Fruit fly (Drosophila melanogaster) whole organism, embryonic: Measurements from ENCODE around the gene ZnT63C.

Experiments used
- BEAF-32 ChIP-seq: fragments of 200-800 bp; sonication (Bioruptor generic); optimal IDR thresholded peaks from 3 replicates; lab custom pipeline; 2017; ENCODE audit warnings: missing biosample characterization, missing genetic modification characterization, mild to moderate bottlenecking, moderate library complexity, missing genetic modification reagents
- CG14710 ChIP-seq: fragments of 200-800 bp; sonication (Bioruptor generic); optimal IDR thresholded peaks from 3 replicates; lab custom pipeline; 2019; ENCODE audit warnings: missing biosample characterization, mild to moderate bottlenecking, missing genetic modification characterization, moderate library complexity
- CG14860 ChIP-seq: fragments of 200-800 bp; sonication (Bioruptor generic); IDR thresholded peaks from 3 replicates; pipeline ENCODE4 v1.3.6; 2022; ENCODE audit warnings: missing biosample characterization, missing genetic modification characterization; ENCODE audit not compliant: partially characterized antibody
- CG15514 ChIP-seq: fragments of 200-800 bp; sonication (Bioruptor generic); optimal IDR thresholded peaks from 3 replicates; lab custom pipeline; 2017; ENCODE audit warnings: missing biosample characterization, missing genetic modification characterization, mild to moderate bottlenecking, moderate library complexity, missing genetic modification reagents
- CG1603 ChIP-seq: fragments of 200-800 bp; sonication (Bioruptor generic); optimal IDR thresholded peaks from 2 replicates; lab custom pipeline; 2019; ENCODE audit warnings: missing biosample characterization, mild to moderate bottlenecking, missing genetic modification characterization, moderate library complexity
- CG17829 ChIP-seq: fragments of 200-800 bp; optimal IDR thresholded peaks from 2 replicates; lab custom pipeline; 2019; ENCODE audit warnings: missing biosample characterization, mild to moderate bottlenecking, missing genetic modification characterization, moderate library complexity
- CG18011 ChIP-seq: fragments of 200-800 bp; sonication (Bioruptor generic); optimal IDR thresholded peaks from 2 replicates; lab custom pipeline; 2017; ENCODE audit warnings: missing biosample characterization, missing genetic modification characterization, mild to moderate bottlenecking, moderate library complexity, missing genotype
- CG18764 ChIP-seq: fragments of 200-800 bp; sonication (Bioruptor generic); optimal IDR thresholded peaks from 3 replicates; lab custom pipeline; 2016; ENCODE audit warnings: missing biosample characterization, missing genetic modification characterization
- CG2120 ChIP-seq: fragments of 200-800 bp; sonication (Bioruptor generic); optimal IDR thresholded peaks from 3 replicates; lab custom pipeline; 2016; ENCODE audit warnings: missing biosample characterization, missing genetic modification characterization
- CG4617 ChIP-seq: fragments of 200-800 bp; sonication (Bioruptor generic); optimal IDR thresholded peaks from 3 replicates; lab custom pipeline; 2016; ENCODE audit warnings: missing biosample characterization, missing genetic modification characterization, borderline replicate concordance
- Doc3 ChIP-seq: fragments of 200-800 bp; sonication (Bioruptor generic); IDR thresholded peaks from 3 replicates; pipeline ENCODE4 v1.3.6; 2022; ENCODE audit warnings: missing biosample characterization, missing genetic modification characterization; ENCODE audit not compliant: partially characterized antibody
- Dp ChIP-seq: fragments of 200-800 bp; sonication (Bioruptor generic); optimal IDR thresholded peaks from 2 replicates; lab custom pipeline; 2018; ENCODE audit warnings: missing biosample characterization, mild to moderate bottlenecking, missing genetic modification characterization, moderate library complexity
- Dref ChIP-seq: fragments of 200-800 bp; sonication (Bioruptor generic); IDR thresholded peaks from 2 replicates; pipeline ENCODE4 v1.3.6; 2022; ENCODE audit warnings: missing biosample characterization, missing genetic modification characterization
- E2f2 ChIP-seq: fragments of 200-800 bp; sonication (Bioruptor generic); IDR thresholded peaks from 2 replicates; pipeline ENCODE4 v1.3.6; 2022; ENCODE audit warnings: missing biosample characterization, missing genetic modification characterization
- Ets65A ChIP-seq: fragments of 200-800 bp; sonication (Bioruptor generic); peaks from one replicate; lab custom pipeline; 2016; ENCODE audit warnings: missing biosample characterization, missing genetic modification characterization
- HLH4C ChIP-seq: fragments of 200-800 bp; sonication (Bioruptor generic); IDR thresholded peaks from 3 replicates; pipeline ENCODE4 v1.3.6; 2022; ENCODE audit warnings: missing biosample characterization, missing genetic modification characterization; ENCODE audit not compliant: partially characterized antibody
- Hmr ChIP-seq: fragments of 200-800 bp; sonication (Bioruptor generic); optimal IDR thresholded peaks from 3 replicates; lab custom pipeline; 2017; ENCODE audit warnings: mild to moderate bottlenecking, missing biosample characterization, missing genetic modification reagents, missing genetic modification characterization
- Hr3 ChIP-seq: fragments of 200-800 bp; sonication (Bioruptor generic); optimal IDR thresholded peaks from 3 replicates; lab custom pipeline; 2016; ENCODE audit warnings: missing biosample characterization, missing genetic modification characterization
- MESR4 ChIP-seq: fragments of 200-800 bp; sonication (Bioruptor generic); optimal IDR thresholded peaks from 2 replicates; lab custom pipeline; 2018; ENCODE audit warnings: missing biosample characterization, mild to moderate bottlenecking, missing genetic modification characterization, moderate library complexity
- Med ChIP-seq: fragments of 200-800 bp; sonication (Bioruptor generic); peaks from one replicate; lab custom pipeline; 2016; ENCODE audit warnings: missing biosample characterization, missing genetic modification characterization, mild to moderate bottlenecking, inconsistent platforms, moderate library complexity
- Myb ChIP-seq: fragments of 200-800 bp; sonication (Bioruptor generic); optimal IDR thresholded peaks from 2 replicates; lab custom pipeline; 2016; ENCODE audit warnings: missing biosample characterization, missing genetic modification characterization
- Oli ChIP-seq: fragments of 200-800 bp; sonication (Bioruptor generic); optimal IDR thresholded peaks from 2 replicates; lab custom pipeline; 2018; ENCODE audit warnings: missing biosample characterization, mild to moderate bottlenecking, missing genetic modification characterization, moderate library complexity
- Scr ChIP-seq: fragments of 200-800 bp; sonication (Bioruptor generic); IDR thresholded peaks from 2 replicates; pipeline ENCODE4 v1.3.6; 2022; ENCODE audit warnings: missing biosample characterization, missing genetic modification characterization; ENCODE audit not compliant: partially characterized antibody
- Sry-δ ChIP-seq: fragments of 200-800 bp; sonication (Bioruptor generic); optimal IDR thresholded peaks from 2 replicates; lab custom pipeline; 2016; ENCODE audit warnings: missing biosample characterization, missing genetic modification characterization
- Trl ChIP-seq, 3 experiments: fragments of >200 bp in 2 of 3; fragments of 200-800 bp in 1 of 3; sonication (Bioruptor generic) in 1 of 3; optimal IDR thresholded peaks; 2 replicates in 1 of 3; 3 replicates in 2 of 3; lab custom pipeline; 2016 to 2017; ENCODE audit warnings: missing biosample characterization in 1 of 3, missing genetic modification characterization in 1 of 3
- Xbp1 ChIP-seq: fragments of 200-800 bp; sonication (Bioruptor generic); optimal IDR thresholded peaks from 3 replicates; lab custom pipeline; 2016; ENCODE audit warnings: missing biosample characterization, mild to moderate bottlenecking, missing genetic modification characterization
- bbx ChIP-seq: fragments of 200-800 bp; sonication (Bioruptor generic); IDR thresholded peaks from 2 replicates; pipeline ENCODE4 v1.3.6; 2022; ENCODE audit warnings: missing biosample characterization, missing genetic modification characterization; ENCODE audit not compliant: partially characterized antibody
- chm ChIP-seq: fragments of 200-800 bp; sonication (Bioruptor generic); IDR thresholded peaks from 2 replicates; pipeline ENCODE4 v1.3.6; 2022; ENCODE audit warnings: missing biosample characterization, missing genetic modification characterization
- corto ChIP-seq: fragments of 200-800 bp; sonication (Bioruptor generic); optimal IDR thresholded peaks from 2 replicates; lab custom pipeline; 2016; ENCODE audit warnings: missing biosample characterization, mild to moderate bottlenecking, missing genetic modification characterization, moderate library complexity
- dimm ChIP-seq: fragments of 200-800 bp; sonication (Bioruptor generic); IDR thresholded peaks from 2 replicates; pipeline ENCODE4 v1.3.6; 2022; ENCODE audit warnings: missing biosample characterization, missing genetic modification characterization
- esg ChIP-seq: fragments of 200-800 bp; sonication (Bioruptor generic); conservative IDR thresholded peaks from 2 replicates; pipeline ENCODE4 v1.3.6; 2022; ENCODE audit warnings: missing biosample characterization, missing genetic modification characterization
- grau ChIP-seq: fragments of 200-800 bp; optimal IDR thresholded peaks from 3 replicates; lab custom pipeline; 2019; ENCODE audit warnings: missing biosample characterization, mild to moderate bottlenecking, missing genetic modification characterization, moderate library complexity
- hbn ChIP-seq: fragments of 200-800 bp; sonication (Bioruptor generic); IDR thresholded peaks from 2 replicates; pipeline ENCODE4 v1.3.6; 2022; ENCODE audit warnings: missing biosample characterization, missing genetic modification characterization; ENCODE audit not compliant: partially characterized antibody
- her ChIP-seq: fragments of 200-800 bp; sonication (Bioruptor generic); optimal IDR thresholded peaks from 2 replicates; lab custom pipeline; 2016; ENCODE audit warnings: missing biosample characterization, missing genetic modification characterization
- insv ChIP-seq, 2 experiments: fragments of 200-800 bp; sonication (Bioruptor generic); optimal IDR thresholded peaks; 3 replicates each; lab custom pipeline; 2016 to 2018; ENCODE audit warnings: missing biosample characterization in 2 of 2, missing genetic modification characterization in 2 of 2
- inv ChIP-seq: fragments of 200-800 bp; sonication (Bioruptor generic); IDR thresholded peaks from 2 replicates; pipeline ENCODE4 v1.3.6; 2022; ENCODE audit warnings: missing biosample characterization, missing genetic modification characterization; ENCODE audit not compliant: partially characterized antibody
- kah ChIP-seq: fragments of 200-800 bp; sonication (Bioruptor generic); optimal IDR thresholded peaks from 2 replicates; lab custom pipeline; 2018; ENCODE audit warnings: missing biosample characterization, mild to moderate bottlenecking, missing genetic modification characterization
- knrl ChIP-seq: fragments of 200-800 bp; sonication (Bioruptor generic); IDR thresholded peaks from 3 replicates; pipeline ENCODE4 v1.3.6; 2022; ENCODE audit warnings: missing biosample characterization, missing genetic modification characterization; ENCODE audit not compliant: partially characterized antibody
- lilli ChIP-seq: fragments of 200-800 bp; sonication (Bioruptor generic); optimal IDR thresholded peaks from 3 replicates; lab custom pipeline; 2016; ENCODE audit warnings: missing biosample characterization, missing genetic modification characterization
- phol ChIP-seq: fragments of 200-800 bp; sonication (Bioruptor generic); optimal IDR thresholded peaks from 3 replicates; lab custom pipeline; 2018; ENCODE audit warnings: missing biosample characterization, mild to moderate bottlenecking, missing genetic modification characterization, moderate library complexity
- sens ChIP-seq: fragments of 200-800 bp; sonication (Bioruptor generic); peaks from one replicate; lab custom pipeline; 2016; ENCODE audit warnings: missing biosample characterization, missing genetic modification characterization
- slbo ChIP-seq: fragments of 200-800 bp; sonication (Bioruptor generic); IDR thresholded peaks from 2 replicates; pipeline ENCODE4 v1.3.6; 2022; ENCODE audit warnings: missing biosample characterization, missing genetic modification characterization
- sqz ChIP-seq: fragments of 200-800 bp; sonication (Bioruptor generic); optimal IDR thresholded peaks from 3 replicates; lab custom pipeline; 2018; ENCODE audit warnings: missing biosample characterization, mild to moderate bottlenecking, missing genetic modification characterization
- tin ChIP-seq: fragments of 200-800 bp; sonication (Bioruptor generic); optimal IDR thresholded peaks from 3 replicates; lab custom pipeline; 2016; ENCODE audit warnings: missing biosample characterization, missing genetic modification characterization
- trh ChIP-seq: fragments of 200-800 bp; sonication (Bioruptor generic); optimal IDR thresholded peaks from 2 replicates; lab custom pipeline; 2016; ENCODE audit warnings: missing biosample characterization, missing genetic modification characterization
- vvl ChIP-seq: fragments of 200-800 bp; sonication (Bioruptor generic); IDR thresholded peaks from 2 replicates; pipeline ENCODE4 v1.3.6; 2022; ENCODE audit warnings: missing biosample characterization, missing genetic modification characterization
- zen ChIP-seq: fragments of 200-800 bp; sonication (Bioruptor generic); optimal IDR thresholded peaks from 3 replicates; lab custom pipeline; 2018; ENCODE audit warnings: missing biosample characterization, mild to moderate bottlenecking, missing genetic modification characterization, moderate library complexity

The ZnT63C gene

dm6 chr3L:3329763-3330162 lies 26.3 kb downstream of the ZnT63C start, which contains the start of gene CG14961:
Gene CG14961, plus strand, starts transcription at chr3L:3330063.
- no peak for TF ChIP-seq chm (GFP tag; lab: Robert Waterston, UW)
- TF ChIP-seq sens (GFP tag; lab: Kevin White, UChicago): no peak
- no peak for TF ChIP-seq trh
- no peak for TF ChIP-seq inv (GFP tag; lab: Robert Waterston, UW)
- TF ChIP-seq CG17829: no peak
- no peak for TF ChIP-seq esg (GFP tag; lab: Robert Waterston, UW)
- TF ChIP-seq CG4617: no peak
- TF ChIP-seq Trl (optimal IDR thresholded peaks at IDR 0.05; lab: Kevin White, UChicago): no peak
- TF ChIP-seq Trl (GFP tag; optimal IDR thresholded peaks at IDR 0.05; lab: Kevin White, UChicago): no peak
- TF ChIP-seq sqz: no peak
- no peak for TF ChIP-seq CG18011 (GFP tag; lab: Kevin White, UChicago)

dm6 chr3L:3334784-3335183 lies 31.3 kb downstream of the ZnT63C start, which contains the start of gene CG14969:
Gene CG14969, minus strand, starts transcription at chr3L:3334978.
- peak; percentile 37 for TF ChIP-seq CG14710 (tag; lab: Kevin White, UChicago)
- peak; percentile 21; the same call in 1 of the 2 replicates for TF ChIP-seq vvl (GFP tag; lab: Robert Waterston, UW)
- TF ChIP-seq Oli (tag; lab: Kevin White, UChicago): no peak
- TF ChIP-seq Med (GFP tag; lab: Kevin White, UChicago): peak; percentile 73
- no peak for TF ChIP-seq Hmr (GFP tag; lab: Kevin White, UChicago)
- TF ChIP-seq Hr3 (GFP tag; lab: Kevin White, UChicago): no peak
- peak; percentile 70 for TF ChIP-seq CG1603 (tag; lab: Kevin White, UChicago)
- TF ChIP-seq CG18764 (GFP tag; lab: Kevin White, UChicago): peak; percentile 97
- TF ChIP-seq zen: peak; percentile 35
- TF ChIP-seq knrl (GFP tag; lab: Robert Waterston, UW): peak; percentile 39; the same call in 2 of the 3 replicates
- peak; percentile 3 for TF ChIP-seq her (GFP tag; lab: Kevin White, UChicago)
- TF ChIP-seq lilli: peak; percentile 15
- TF ChIP-seq Doc3 (GFP tag; lab: Robert Waterston, UW): 0 out of 3 replicates have a peak, but pooled peaks have one; percentile 29
- peak; percentile 24 for TF ChIP-seq phol
- peak; percentile 46; the same call in 1 of the 3 replicates for TF ChIP-seq CG14860
- TF ChIP-seq bbx (GFP tag; lab: Robert Waterston, UW): peak; percentile 48; the same call in 1 of the 2 replicates
- TF ChIP-seq inv (GFP tag; lab: Robert Waterston, UW): 0 out of 2 replicates have a peak, but pooled peaks have one; percentile 12
- peak; percentile 10 for TF ChIP-seq Xbp1
- TF ChIP-seq corto (GFP tag; lab: Kevin White, UChicago): no peak
- TF ChIP-seq dimm (GFP tag; lab: Robert Waterston, UW): no peak
- TF ChIP-seq E2f2 (GFP tag; lab: Robert Waterston, UW): peak; percentile 95
- TF ChIP-seq Ets65A (GFP tag; lab: Kevin White, UChicago): peak; percentile 29
- peak; percentile 37; the same call in 1 of the 2 replicates for TF ChIP-seq hbn (GFP tag; lab: Robert Waterston, UW)
- no peak for TF ChIP-seq kah (GFP tag; lab: Kevin White, UChicago)
- TF ChIP-seq BEAF-32 (GFP tag; lab: Kevin White, UChicago): peak; percentile 54
- peak; percentile 94 for TF ChIP-seq Dp (GFP tag; lab: Kevin White, UChicago)
- TF ChIP-seq Scr (GFP tag; lab: Robert Waterston, UW): peak; percentile 49; the same call in 1 of the 2 replicates
- peak; percentile 43 for TF ChIP-seq CG15514
- peak; percentile 75 for TF ChIP-seq Dref (GFP tag; lab: Robert Waterston, UW)
- peak; percentile 41 for TF ChIP-seq Myb
- TF ChIP-seq tin (GFP tag; lab: Kevin White, UChicago): peak; percentile 18
- TF ChIP-seq grau (tag; lab: Kevin White, UChicago): no peak
- TF ChIP-seq chm (GFP tag; lab: Robert Waterston, UW): no peak; the same call in 1 of the 2 replicates
- peak; percentile 69 for TF ChIP-seq Sry-δ (GFP tag; lab: Kevin White, UChicago)
- TF ChIP-seq slbo (GFP tag; lab: Robert Waterston, UW): peak; percentile 25; the same call in 1 of the 2 replicates
- TF ChIP-seq HLH4C (GFP tag; lab: Robert Waterston, UW): 0 out of 3 replicates have a peak, but pooled peaks have one; percentile 24
- TF ChIP-seq insv (GFP tag; optimal IDR thresholded peaks at IDR 0.05; lab: Kevin White, UChicago): peak in 1 of 2 experiments; percentile 0
- peak; percentile 25 for TF ChIP-seq CG2120
- peak; percentile 28 for TF ChIP-seq MESR4 (GFP tag; lab: Kevin White, UChicago)
